Fruit fly (Drosophila melanogaster) whole organism, pupa: Measurements from ENCODE around the gene CG1785.

ENCODE experiments used
- CG10348 ChIP-seq: fragments of 200-800 bp; sonication (Bioruptor generic); IDR thresholded peaks from 2 replicates; pipeline ENCODE4 v1.3.6; 2022; ENCODE audit warnings: missing biosample characterization, missing genetic modification characterization
- CG12605 ChIP-seq: fragments of 200-800 bp; sonication (Bioruptor generic); IDR thresholded peaks from 2 replicates; pipeline ENCODE4 v1.3.6; 2022; ENCODE audit warnings: missing biosample characterization, missing genetic modification characterization
- CG13204 ChIP-seq: fragments of 200-800 bp; sonication (Bioruptor generic); optimal IDR thresholded peaks from 2 replicates; lab custom pipeline; 2018; ENCODE audit warnings: missing biosample characterization, mild to moderate bottlenecking, missing genetic modification characterization, moderate library complexity
- CG14655 ChIP-seq: fragments of 200-800 bp; sonication (Bioruptor generic); optimal IDR thresholded peaks from 3 replicates; lab custom pipeline; 2017; ENCODE audit warnings: mild to moderate bottlenecking, missing biosample characterization, missing genetic modification reagents, missing genetic modification characterization
- CG15710 ChIP-seq: fragments of 200-800 bp; sonication (Bioruptor generic); optimal IDR thresholded peaks from 2 replicates; lab custom pipeline; 2018; ENCODE audit warnings: missing biosample characterization, mild to moderate bottlenecking, missing genetic modification characterization, moderate library complexity
- CG17806 ChIP-seq: fragments of 200-800 bp; sonication (Bioruptor generic); optimal IDR thresholded peaks from 2 replicates; lab custom pipeline; 2018; ENCODE audit warnings: missing biosample characterization, mild to moderate bottlenecking, missing genetic modification characterization, moderate library complexity
- CG32121 ChIP-seq: fragments of 200-800 bp; sonication (Bioruptor generic); IDR thresholded peaks from 2 replicates; pipeline ENCODE4 v1.3.6; 2022; ENCODE audit warnings: missing biosample characterization, missing genetic modification characterization
- CG34367 ChIP-seq: fragments of 200-800 bp; sonication (Bioruptor generic); optimal IDR thresholded peaks from 2 replicates; lab custom pipeline; 2018; ENCODE audit warnings: missing biosample characterization, mild to moderate bottlenecking, missing genetic modification characterization
- CG4496 ChIP-seq: fragments of 200-800 bp; sonication (Bioruptor generic); IDR thresholded peaks from 3 replicates; pipeline ENCODE4 v1.3.6; 2022; ENCODE audit warnings: missing biosample characterization, missing genetic modification characterization
- CG8159 ChIP-seq: fragments of 200-800 bp; sonication (Bioruptor generic); optimal IDR thresholded peaks from 3 replicates; lab custom pipeline; 2018; ENCODE audit warnings: missing biosample characterization, mild to moderate bottlenecking, missing genetic modification characterization, moderate library complexity
- CG8301 ChIP-seq: fragments of 200-800 bp; sonication (Bioruptor generic); optimal IDR thresholded peaks from 2 replicates; lab custom pipeline; 2018; ENCODE audit warnings: missing biosample characterization, mild to moderate bottlenecking, missing genetic modification characterization
- CG9948 ChIP-seq: fragments of 200-800 bp; sonication (Bioruptor generic); optimal IDR thresholded peaks from 2 replicates; lab custom pipeline; 2018; ENCODE audit warnings: missing biosample characterization, mild to moderate bottlenecking, missing genetic modification characterization, moderate library complexity
- D1 ChIP-seq: fragments of 200-800 bp; sonication (Bioruptor generic); optimal IDR thresholded peaks from 2 replicates; lab custom pipeline; 2018; ENCODE audit warnings: missing biosample characterization, mild to moderate bottlenecking, missing genetic modification characterization, moderate library complexity
- EcR ChIP-seq: fragments of 200-800 bp; sonication (Bioruptor generic); optimal IDR thresholded peaks from 3 replicates; lab custom pipeline; 2019; ENCODE audit warnings: missing biosample characterization, missing genetic modification characterization, mild to moderate bottlenecking, moderate library complexity, missing genetic modification reagents
- Ets98B ChIP-seq: fragments of 200-800 bp; sonication (Bioruptor generic); IDR thresholded peaks from 2 replicates; pipeline ENCODE4 v1.3.6; 2022; ENCODE audit warnings: missing biosample characterization, missing genetic modification characterization
- Pif1A ChIP-seq: fragments of 200-800 bp; sonication (Bioruptor generic); optimal IDR thresholded peaks from 3 replicates; lab custom pipeline; 2016; ENCODE audit warnings: missing biosample characterization, missing genetic modification characterization
- Pif1B ChIP-seq: fragments of 200-800 bp; sonication (Bioruptor generic); optimal IDR thresholded peaks from 3 replicates; lab custom pipeline; 2016; ENCODE audit warnings: missing biosample characterization, missing genetic modification characterization
- Snoo ChIP-seq: fragments of 200-800 bp; sonication (Bioruptor generic); optimal IDR thresholded peaks from 3 replicates; lab custom pipeline; 2017; ENCODE audit warnings: missing biosample characterization, mild to moderate bottlenecking, missing genetic modification characterization, inconsistent platforms
- fd96Ca ChIP-seq: fragments of 200-800 bp; sonication (Bioruptor generic); IDR thresholded peaks from 3 replicates; pipeline ENCODE4 v1.3.6; 2022; ENCODE audit warnings: missing biosample characterization, missing genetic modification characterization
- gl ChIP-seq: fragments of 200-800 bp; sonication (Bioruptor generic); optimal IDR thresholded peaks from 2 replicates; lab custom pipeline; 2018; ENCODE audit warnings: missing biosample characterization, mild to moderate bottlenecking, missing genetic modification characterization
- rn ChIP-seq: fragments of 200-800 bp; sonication (Bioruptor generic); IDR thresholded peaks from 2 replicates; pipeline ENCODE4 v1.3.6; 2022; ENCODE audit warnings: missing biosample characterization, missing genetic modification characterization

The CG1785 gene

DNA sequence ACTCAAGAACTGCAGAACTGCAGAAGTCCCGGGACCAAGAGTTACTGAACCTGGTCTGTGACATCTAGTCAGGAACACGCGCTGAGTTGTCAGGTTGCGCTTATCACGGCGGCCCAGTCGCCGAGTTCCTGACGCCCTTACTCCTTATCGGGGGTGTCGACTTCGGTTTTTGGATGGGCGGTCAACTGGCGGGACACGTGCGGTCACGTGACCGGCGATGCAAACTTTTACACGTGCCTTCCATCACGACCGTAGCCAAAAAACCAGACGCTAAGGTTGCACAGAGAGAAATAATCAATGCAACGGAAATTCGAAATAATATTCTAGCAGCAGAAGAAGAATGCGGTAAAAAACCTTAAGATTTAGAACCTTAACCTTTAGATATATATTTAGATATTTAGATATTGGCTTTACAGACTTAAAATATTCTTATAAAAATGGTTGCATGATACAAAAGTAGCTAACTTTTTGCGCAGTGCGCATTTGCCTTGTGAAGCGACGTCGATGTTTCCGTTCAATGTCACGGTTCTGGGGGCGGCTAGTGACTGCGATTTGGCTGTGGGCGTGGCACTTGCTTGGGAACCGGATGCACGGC, 8.8 kb downstream of the CG1785 start:
- TF ChIP-seq CG10348 = no peak
- no peak for TF ChIP-seq Ets98B
- TF ChIP-seq CG15710 (tag; lab: Kevin White, UChicago) = no peak
- no peak for TF ChIP-seq rn (GFP tag; lab: Robert Waterston, UW)
- no peak for TF ChIP-seq fd96Ca (GFP tag; lab: Robert Waterston, UW)
- no peak for TF ChIP-seq D1
- TF ChIP-seq CG34367 (tag; lab: Kevin White, UChicago) = no peak
- TF ChIP-seq CG8301 (tag; lab: Kevin White, UChicago) = no peak
- TF ChIP-seq CG8159 = no peak
- no peak for TF ChIP-seq CG12605
- no peak for TF ChIP-seq gl (tag; lab: Kevin White, UChicago)
- TF ChIP-seq Snoo = no peak
- no peak for TF ChIP-seq CG17806 (tag; lab: Kevin White, UChicago)
- no peak for TF ChIP-seq CG4496
- TF ChIP-seq Pif1A = no peak
- TF ChIP-seq CG9948 (tag; lab: Kevin White, UChicago) = no peak

DNA sequence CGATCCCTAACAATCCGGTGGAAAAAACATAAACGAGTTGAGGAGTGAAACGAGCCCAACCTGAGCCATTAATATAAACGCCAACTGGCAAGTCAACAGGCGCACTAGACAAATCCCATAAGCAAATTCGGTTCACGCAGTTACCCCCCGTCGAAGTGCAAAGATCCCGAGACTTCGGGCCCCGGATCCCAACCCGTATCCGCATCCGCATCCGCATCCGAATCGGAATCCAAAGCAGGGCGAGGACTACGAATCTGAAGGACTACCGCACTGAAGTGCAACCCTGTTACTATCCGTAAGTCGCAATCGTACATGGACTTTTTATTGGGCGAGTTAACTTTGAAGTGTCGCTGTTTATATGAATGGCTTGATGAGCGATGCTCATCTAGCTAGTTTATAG, 10.1 kb downstream of the CG1785 start:
- TF ChIP-seq CG14655 (GFP tag; lab: Kevin White, UChicago) = no peak
- TF ChIP-seq rn (GFP tag; lab: Robert Waterston, UW) = no peak
- TF ChIP-seq fd96Ca (GFP tag; lab: Robert Waterston, UW) = no peak
- TF ChIP-seq CG9948 (tag; lab: Kevin White, UChicago) = no peak
- TF ChIP-seq CG34367 (tag; lab: Kevin White, UChicago) = no peak
- no peak for TF ChIP-seq CG8301 (tag; lab: Kevin White, UChicago)
- TF ChIP-seq Pif1A = no peak
- TF ChIP-seq CG10348 = no peak
- no peak for TF ChIP-seq CG12605

DNA sequence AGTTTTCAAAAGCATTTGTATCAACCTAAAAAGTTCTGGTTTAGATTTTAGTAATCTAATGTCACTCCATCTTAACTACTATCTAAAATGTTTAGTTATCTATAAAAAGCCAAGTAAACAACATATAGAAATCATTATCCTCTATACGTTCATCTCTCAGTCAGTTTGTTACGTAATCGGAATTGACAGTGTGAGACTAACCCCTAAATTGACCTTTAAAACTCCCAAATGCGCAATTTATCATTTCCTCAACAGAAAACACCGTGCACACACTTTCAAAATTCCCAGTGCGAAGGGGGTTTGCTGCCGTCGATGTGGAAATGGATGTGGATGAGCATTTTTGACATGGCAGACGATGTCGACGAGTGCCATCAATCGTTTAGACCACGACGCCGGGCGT, 10.5 kb downstream of the CG1785 start:
- TF ChIP-seq CG17806 (tag; lab: Kevin White, UChicago) (no peak), Pif1A (no peak), Pif1B (no peak), CG8301 (tag; lab: Kevin White, UChicago) (no peak), fd96Ca (GFP tag; lab: Robert Waterston, UW) (no peak), CG12605 (no peak), EcR (GFP tag; lab: Kevin White, UChicago) (no peak), D1 (no peak), CG13204 (GFP tag; lab: Kevin White, UChicago) (no peak), CG14655 (GFP tag; lab: Kevin White, UChicago) (no peak), CG15710 (tag; lab: Kevin White, UChicago) (no peak), CG9948 (tag; lab: Kevin White, UChicago) (no peak), Snoo (no peak), CG4496 (no peak), Ets98B (no peak)

DNA sequence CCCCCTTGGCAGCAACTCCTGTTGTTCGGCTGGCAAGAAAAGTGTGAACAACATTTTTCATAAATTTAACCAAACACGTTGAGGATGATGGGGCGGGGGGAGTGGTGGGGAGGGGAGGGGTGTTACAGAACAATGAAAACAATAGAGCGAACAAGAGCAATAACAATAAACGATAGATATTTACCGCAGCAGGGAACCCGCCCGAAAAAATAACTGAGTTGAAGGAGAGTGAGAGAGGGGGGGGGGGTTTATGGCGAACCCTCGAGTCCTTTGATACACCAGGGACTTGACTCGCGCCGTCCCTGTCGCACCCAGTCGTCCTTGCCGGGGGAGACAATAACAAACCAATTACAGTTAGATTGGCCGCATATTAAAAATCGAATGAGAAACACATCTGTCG, 12.1 kb downstream of the CG1785 start:
- no peak for TF ChIP-seq Pif1A
- no peak for TF ChIP-seq CG8301 (tag; lab: Kevin White, UChicago)
- no peak for TF ChIP-seq CG17806 (tag; lab: Kevin White, UChicago)
- TF ChIP-seq EcR (GFP tag; lab: Kevin White, UChicago) = no peak
- TF ChIP-seq CG13204 (GFP tag; lab: Kevin White, UChicago) = no peak
- TF ChIP-seq rn (GFP tag; lab: Robert Waterston, UW) = no peak
- TF ChIP-seq CG34367 (tag; lab: Kevin White, UChicago) = no peak
- TF ChIP-seq CG9948 (tag; lab: Kevin White, UChicago) = no peak
- no peak for TF ChIP-seq D1
- TF ChIP-seq fd96Ca (GFP tag; lab: Robert Waterston, UW) = no peak
- no peak for TF ChIP-seq CG14655 (GFP tag; lab: Kevin White, UChicago)
- TF ChIP-seq CG12605 = no peak
- TF ChIP-seq Snoo = no peak
- no peak for TF ChIP-seq CG32121
- TF ChIP-seq CG10348 = no peak
- TF ChIP-seq Ets98B = no peak

DNA sequence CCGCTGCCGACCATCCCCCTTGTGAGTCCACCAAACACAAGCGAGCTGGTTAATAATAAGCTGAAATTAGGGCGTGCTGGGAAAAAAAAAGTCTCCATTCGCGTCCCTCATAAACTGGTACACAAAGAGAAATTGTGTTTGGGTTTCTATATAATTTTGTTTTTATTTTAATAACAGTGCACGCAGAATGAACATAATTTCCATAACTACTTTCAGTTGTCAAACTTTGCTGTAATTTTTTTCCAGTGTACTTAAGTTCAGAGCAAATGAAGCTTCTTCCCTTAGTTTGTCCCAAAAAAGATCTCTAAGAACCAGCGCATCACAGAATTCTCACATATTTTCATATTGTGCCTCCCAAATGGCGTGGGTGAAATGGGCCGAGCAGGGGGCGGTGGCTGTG, 13.3 kb downstream of the CG1785 start:
- TF ChIP-seq CG32121 = no peak
- no peak for TF ChIP-seq CG10348
- TF ChIP-seq Snoo = no peak
- no peak for TF ChIP-seq gl (tag; lab: Kevin White, UChicago)

DNA sequence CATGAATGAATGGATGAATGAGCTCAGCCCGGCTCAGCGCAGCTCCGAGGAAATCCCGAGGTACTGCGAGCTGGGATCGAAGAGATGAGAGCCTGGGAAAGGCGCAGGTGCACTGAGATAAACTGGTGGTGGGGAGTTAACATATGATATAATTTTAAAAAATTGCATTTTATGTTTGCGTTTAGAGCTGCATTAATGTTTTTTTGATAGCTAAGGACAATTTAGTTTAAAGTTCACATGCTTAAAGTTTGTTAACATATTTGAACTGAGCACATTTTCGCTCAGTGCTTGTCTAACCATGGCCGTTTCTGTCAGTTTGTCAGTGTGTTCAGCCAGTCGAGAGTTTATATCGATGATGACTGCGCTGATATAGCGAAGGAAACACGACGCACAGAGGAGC, 15.6 kb downstream of the CG1785 start:
- no peak for TF ChIP-seq CG32121
- TF ChIP-seq CG34367 (tag; lab: Kevin White, UChicago) = peak; percentile 59
- TF ChIP-seq CG8159 = peak; percentile 71
- TF ChIP-seq CG12605 = 0 out of 2 replicates have a peak, but pooled peaks have one; percentile 37
- peak; percentile 32 for TF ChIP-seq Snoo
- TF ChIP-seq rn (GFP tag; lab: Robert Waterston, UW) = no peak
- peak; percentile 64 for TF ChIP-seq CG14655 (GFP tag; lab: Kevin White, UChicago)
- peak; percentile 24 for TF ChIP-seq gl (tag; lab: Kevin White, UChicago)
- no peak for TF ChIP-seq D1
- TF ChIP-seq CG8301 (tag; lab: Kevin White, UChicago) = peak; percentile 34
- TF ChIP-seq Pif1B = no peak
- TF ChIP-seq CG4496 = peak; percentile 66
- TF ChIP-seq CG15710 (tag; lab: Kevin White, UChicago) = peak; percentile 69
- TF ChIP-seq Ets98B = 0 out of 2 replicates have a peak, but pooled peaks have one; percentile 10
- peak; percentile 60 for TF ChIP-seq Pif1A
- TF ChIP-seq CG17806 (tag; lab: Kevin White, UChicago) = peak; percentile 63
- peak; percentile 67 for TF ChIP-seq CG9948 (tag; lab: Kevin White, UChicago)
- peak; percentile 53; the same call in 1 of the 3 replicates for TF ChIP-seq fd96Ca (GFP tag; lab: Robert Waterston, UW)
- no peak for TF ChIP-seq CG10348
